Worm (Caenorhabditis elegans): Measurements from ENCODE around the gene Y59C2A.3.

DNA sequence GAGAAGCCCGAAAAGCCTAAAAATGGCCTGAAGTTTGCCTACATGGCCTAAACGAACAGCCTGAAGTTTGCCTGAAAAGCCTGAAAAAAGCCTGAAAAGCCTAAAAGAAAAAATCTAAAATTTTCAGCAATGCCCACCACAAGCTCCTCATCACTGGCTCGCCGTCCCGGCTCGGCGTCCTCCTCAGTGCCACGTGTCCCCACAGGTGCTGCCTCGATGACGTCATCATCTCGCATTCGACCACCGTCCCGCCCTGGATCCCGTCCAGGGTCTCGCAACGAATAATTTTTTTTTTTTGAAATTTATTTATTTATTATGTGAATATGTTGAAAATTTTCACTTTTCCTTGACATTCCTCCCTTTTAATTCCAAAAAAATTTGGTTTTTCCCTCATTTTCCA, 34.0 kb upstream of the Y59C2A.3 start:
- TF ChIP-seq ccch-3 (GFP tag; optimal IDR thresholded peaks at IDR 0.05) = no peak
- no peak for TF ChIP-seq dpff-1 (tag; optimal IDR thresholded peaks at IDR 0.05)
- no peak for TF ChIP-seq unc-62 (GFP tag; optimal IDR thresholded peaks at IDR 0.05)
- TF ChIP-seq C17E4.6 (GFP tag; IDR thresholded peaks at IDR 0.05) = no peak
- no peak for TF ChIP-seq lsl-1 (GFP tag; optimal IDR thresholded peaks at IDR 0.05)
- TF ChIP-seq chd-7 (tag; optimal IDR thresholded peaks at IDR 0.05) = no peak
- TF ChIP-seq efl-1 (GFP tag; optimal IDR thresholded peaks at IDR 0.05) = no peak
- TF ChIP-seq attf-6 (GFP tag; IDR thresholded peaks at IDR 0.05) = no peak
- TF ChIP-seq K12H6.12 (tag; optimal IDR thresholded peaks at IDR 0.05) = no peak
- TF ChIP-seq pha-4 (tag; optimal IDR thresholded peaks at IDR 0.05) = no peak

Data from whole organism, young adult.